Worm (Caenorhabditis elegans): ENCODE measurements around the gene anmt-1.

Gene anmt-1

ce11 chrIII:8668717-8669116 is 15.9 kb upstream of the anmt-1 start:
- peak; percentile 63 for TF ChIP-seq unc-62 (GFP tag; optimal IDR thresholded peaks at IDR 0.05)
- TF ChIP-seq cnd-1 (tag; optimal IDR thresholded peaks at IDR 0.05) = no peak
- peak; percentile 4 for TF ChIP-seq hlh-1 (tag; optimal IDR thresholded peaks at IDR 0.05)

ce11 chrIII:8674980-8675485 is 9.6 kb upstream of the anmt-1 start, which contains the start of gene pgl-2:
pgl-2 (minus strand) TSS chrIII:8675435.
- TF ChIP-seq lin-13 (tag; optimal IDR thresholded peaks at IDR 0.05) (no peak), nhr-28 (tag; optimal IDR thresholded peaks at IDR 0.05) (no peak), flh-1 (GFP tag; optimal IDR thresholded peaks at IDR 0.05) (no peak), M03D4.4 (tag; optimal IDR thresholded peaks at IDR 0.05) (no peak), blmp-1 (tag; optimal IDR thresholded peaks at IDR 0.05) (no peak), unc-62 (GFP tag; optimal IDR thresholded peaks at IDR 0.05) (no peak), nhr-237 (tag; optimal IDR thresholded peaks at IDR 0.05) (no peak), ceh-43 (GFP tag; optimal IDR thresholded peaks at IDR 0.05) (no peak), nhr-76 (tag; optimal IDR thresholded peaks at IDR 0.05) (no peak), tbx-8 (GFP tag; optimal IDR thresholded peaks at IDR 0.05) (no peak), lsy-2 (tag; optimal IDR thresholded peaks at IDR 0.05) (no peak), bed-3 (GFP tag; optimal IDR thresholded peaks at IDR 0.05) (no peak), ztf-11 (tag; optimal IDR thresholded peaks at IDR 0.05) (no peak)

ce11 chrIII:8678371-8678770 is 6.2 kb upstream of the anmt-1 start:
- TF ChIP-seq nhr-237 (tag; optimal IDR thresholded peaks at IDR 0.05) (no peak), ceh-83 (GFP tag; optimal IDR thresholded peaks at IDR 0.05) (peak; percentile 97), sptf-1 (tag; optimal IDR thresholded peaks at IDR 0.05) (peak; percentile 98), unc-120 (tag; optimal IDR thresholded peaks at IDR 0.05; ENCODE audit: poor library complexity, severe bottlenecking) (peak; percentile 90), snpc-4 (tag; optimal IDR thresholded peaks at IDR 0.05) (no peak), lin-13 (tag; optimal IDR thresholded peaks at IDR 0.05) (peak; percentile 22), ztf-11 (tag; optimal IDR thresholded peaks at IDR 0.05) (peak; percentile 61), zip-8 (tag; optimal IDR thresholded peaks at IDR 0.05) (no peak), mab-5 (tag; optimal IDR thresholded peaks at IDR 0.05) (no peak), nhr-28 (tag; optimal IDR thresholded peaks at IDR 0.05) (peak; percentile 79), unc-62 (GFP tag; optimal IDR thresholded peaks at IDR 0.05) (peak; percentile 43), ceh-39 (tag; optimal IDR thresholded peaks at IDR 0.05) (peak; percentile 43), M03D4.4 (tag; optimal IDR thresholded peaks at IDR 0.05) (peak; percentile 96), lsy-2 (tag; optimal IDR thresholded peaks at IDR 0.05) (peak; percentile 66), unc-39 (tag; optimal IDR thresholded peaks at IDR 0.05) (peak; percentile 33), drap-1 (GFP tag; optimal IDR thresholded peaks at IDR 0.05) (peak; percentile 98), mls-2 (tag; optimal IDR thresholded peaks at IDR 0.05) (peak; percentile 98), bed-3 (GFP tag; optimal IDR thresholded peaks at IDR 0.05) (peak; percentile 91), cnd-1 (tag; optimal IDR thresholded peaks at IDR 0.05) (peak; percentile 95), flh-1 (GFP tag; optimal IDR thresholded peaks at IDR 0.05) (peak; percentile 87), ham-2 (GFP tag; optimal IDR thresholded peaks at IDR 0.05) (peak; percentile 91), elt-3 (tag; optimal IDR thresholded peaks at IDR 0.05) (peak; percentile 63), ces-1 (GFP tag; optimal IDR thresholded peaks at IDR 0.05) (peak; percentile 44), hlh-1 (tag; optimal IDR thresholded peaks at IDR 0.05) (peak; percentile 67), nhr-12 (tag; optimal IDR thresholded peaks at IDR 0.05) (peak; percentile 22), tbx-8 (GFP tag; optimal IDR thresholded peaks at IDR 0.05) (peak; percentile 89), sem-2 (GFP tag; optimal IDR thresholded peaks at IDR 0.05) (peak; percentile 94), nhr-2 (tag; optimal IDR thresholded peaks at IDR 0.05) (peak; percentile 20), elt-1 (tag; optimal IDR thresholded peaks at IDR 0.05; ENCODE audit: borderline replicate concordance, insufficient read depth) (peak; percentile 61), nhr-76 (tag; optimal IDR thresholded peaks at IDR 0.05) (no peak), mep-1 (tag; optimal IDR thresholded peaks at IDR 0.05) (peak; percentile 60), ceh-43 (GFP tag; optimal IDR thresholded peaks at IDR 0.05) (peak; percentile 93), pha-4 (tag; optimal IDR thresholded peaks at IDR 0.05) (peak; percentile 62), blmp-1 (tag; optimal IDR thresholded peaks at IDR 0.05) (peak; percentile 50), lin-32 (GFP tag; optimal IDR thresholded peaks at IDR 0.05) (peak; percentile 95)

Data from whole organism, mixed stage, embryonic.